Fruit fly (Drosophila melanogaster): ENCODE data around the gene CG17187.

- no peak for TF ChIP-seq Hnf4 (GFP tag; optimal IDR thresholded peaks at IDR 0.05)
- no peak for TF ChIP-seq usp (GFP tag; optimal IDR thresholded peaks at IDR 0.05)
- TF ChIP-seq dl (GFP tag; optimal IDR thresholded peaks at IDR 0.05; ENCODE audit: insufficient read depth in 1 of 2, partially characterized antibody in 2 of 2) = no peak
- TF ChIP-seq Myc (optimal IDR thresholded peaks at IDR 0.05) = peak; percentile 83
- no peak for TF ChIP-seq lola (GFP tag; optimal IDR thresholded peaks at IDR 0.05)
- TF ChIP-seq Dif (GFP tag; optimal IDR thresholded peaks at IDR 0.05; ENCODE audit: partially characterized antibody) = no peak
- TF ChIP-seq Hr83 (GFP tag; optimal IDR thresholded peaks at IDR 0.05; ENCODE audit: poor library complexity, severe bottlenecking) = no peak
- TF ChIP-seq sage (GFP tag; optimal IDR thresholded peaks at IDR 0.05) = no peak
- TF ChIP-seq OdsH (GFP tag; optimal IDR thresholded peaks at IDR 0.05) = peak; percentile 38
- no peak for TF ChIP-seq dsf (GFP tag; optimal IDR thresholded peaks at IDR 0.05; ENCODE audit: borderline replicate concordance)
- TF ChIP-seq psq (GFP tag; optimal IDR thresholded peaks at IDR 0.05) = no peak
- peak; percentile 37 for TF ChIP-seq HLH106 (tag; optimal IDR thresholded peaks at IDR 0.05)
These were observed 11.5 kb upstream of the CG17187 start for dm6 chr3R:11243057-11243740.
